Fruit fly (Drosophila melanogaster) whole organism: ENCODE data around the gene Scgalpha.

ENCODE experiments used
- CG8478 ChIP-seq: fragments of >200 bp; optimal IDR thresholded peaks from 2 replicates; lab custom pipeline; 2018; ENCODE audit warnings: inconsistent platforms
- Dll ChIP-seq: fragments of >200 bp; optimal IDR thresholded peaks from 2 replicates; lab custom pipeline; 2017
- EcR ChIP-seq, 2 experiments: fragments of >200 bp; optimal IDR thresholded peaks; 2 replicates each; lab custom pipeline; 2017; ENCODE audit warnings: missing biosample characterization in 2 of 2, missing genetic modification characterization in 2 of 2, missing genetic modification reagents in 2 of 2
- pan ChIP-seq: fragments of >200 bp; optimal IDR thresholded peaks from 2 replicates; lab custom pipeline; 2017
- psq ChIP-seq: fragments of >200 bp; optimal IDR thresholded peaks from 2 replicates; lab custom pipeline; 2017
- usp ChIP-seq: fragments of >200 bp; optimal IDR thresholded peaks from 2 replicates; lab custom pipeline; 2017; ENCODE audit warnings: missing biosample characterization, missing genetic modification characterization, mixed read lengths

The Scgalpha gene

dm6 chr2L:8342395-8342794 lies 39.2 kb downstream of the Scgalpha start, which contains the start of gene CG14273:
Gene CG14273, plus strand, starts transcription at chr2L:8342695.
- TF ChIP-seq usp (GFP tag; lab: Kevin White, UChicago): no peak
- TF ChIP-seq EcR (GFP tag; optimal IDR thresholded peaks at IDR 0.05; lab: Kevin White, UChicago): no peak
- TF ChIP-seq Dll: no peak
- TF ChIP-seq psq (lab: Kevin White, UChicago): no peak
- TF ChIP-seq CG8478 (lab: Kevin White, UChicago): no peak
- no peak for TF ChIP-seq pan (lab: Kevin White, UChicago)

- TF ChIP-seq CG8478 (lab: Kevin White, UChicago) (no peak), usp (GFP tag; lab: Kevin White, UChicago) (no peak), EcR (GFP tag; optimal IDR thresholded peaks at IDR 0.05; lab: Kevin White, UChicago) (no peak), psq (lab: Kevin White, UChicago) (no peak), Dll (no peak), pan (lab: Kevin White, UChicago) (no peak)
Measured at dm6 chr2L:8344536-8344935, 41.3 kb downstream of the Scgalpha start.

dm6 chr2L:8346260-8346659 lies 43.0 kb downstream of the Scgalpha start, which contains the start of gene CG7778:
Gene CG7778, plus strand, starts transcription at chr2L:8346620.
- TF ChIP-seq Dll: no peak

- TF ChIP-seq Dll (no peak), psq (lab: Kevin White, UChicago) (no peak), usp (GFP tag; lab: Kevin White, UChicago) (no peak), pan (lab: Kevin White, UChicago) (no peak), EcR (GFP tag; optimal IDR thresholded peaks at IDR 0.05; lab: Kevin White, UChicago) (no peak), CG8478 (lab: Kevin White, UChicago) (no peak)
Measured at dm6 chr2L:8350560-8351171, 47.4 kb downstream of the Scgalpha start.

- TF ChIP-seq CG8478 (lab: Kevin White, UChicago) (no peak), Dll (no peak), psq (lab: Kevin White, UChicago) (no peak), usp (GFP tag; lab: Kevin White, UChicago) (no peak), pan (lab: Kevin White, UChicago) (no peak), EcR (GFP tag; optimal IDR thresholded peaks at IDR 0.05; lab: Kevin White, UChicago) (no peak)
Measured at dm6 chr2L:8351333-8351732, 48.1 kb downstream of the Scgalpha start.

- TF ChIP-seq EcR (GFP tag; optimal IDR thresholded peaks at IDR 0.05; lab: Kevin White, UChicago) (no peak), CG8478 (lab: Kevin White, UChicago) (no peak), usp (GFP tag; lab: Kevin White, UChicago) (no peak), psq (lab: Kevin White, UChicago) (no peak), pan (lab: Kevin White, UChicago) (no peak), Dll (no peak)
Measured at dm6 chr2L:8351864-8352263, 48.6 kb downstream of the Scgalpha start, which contains the start of gene Mur29B. Gene Mur29B, plus strand, starts transcription at chr2L:8352187.
